Worm (Caenorhabditis elegans): ENCODE results near the gene H28G03.3.

The H28G03.3 gene

DNA sequence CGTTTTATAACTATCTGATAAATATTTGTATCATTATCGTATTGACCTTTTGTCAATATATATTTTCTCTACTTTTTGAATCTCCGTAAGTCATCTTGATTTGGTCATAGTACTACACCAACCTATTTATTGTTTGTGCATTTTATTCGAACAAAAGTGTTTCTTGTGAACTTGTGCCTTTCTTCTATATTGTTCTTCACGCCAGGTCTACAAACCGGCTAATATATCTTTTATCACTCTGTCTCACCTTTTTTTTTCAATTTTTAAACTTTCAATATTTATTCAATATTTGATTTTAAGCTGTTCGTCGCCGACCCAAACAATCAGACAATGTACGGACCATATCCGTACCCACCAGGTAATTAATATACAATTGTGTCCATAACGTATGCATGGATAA is 10.1 kb downstream of the H28G03.3 start, which contains the start of gene hrpa-2:
Gene hrpa-2, plus strand, starts transcription at position 301 of the 400 bp plus-strand sequence.
- no peak for TF ChIP-seq peb-1 (tag; optimal IDR thresholded peaks at IDR 0.05)
- TF ChIP-seq mab-5 (tag; optimal IDR thresholded peaks at IDR 0.05) = no peak
- TF ChIP-seq ceh-82 (tag; optimal IDR thresholded peaks at IDR 0.05) = no peak
- TF ChIP-seq zag-1 (tag; optimal IDR thresholded peaks at IDR 0.05) = no peak

- TF ChIP-seq lin-11 (tag; optimal IDR thresholded peaks at IDR 0.05) = no peak
- TF ChIP-seq nhr-129 (tag; optimal IDR thresholded peaks at IDR 0.05) = no peak
- no peak for TF ChIP-seq crh-2 (tag; optimal IDR thresholded peaks at IDR 0.05)
- no peak for TF ChIP-seq nhr-11 (tag; optimal IDR thresholded peaks at IDR 0.05)
- no peak for TF ChIP-seq unc-55 (GFP tag; optimal IDR thresholded peaks at IDR 0.05)
- no peak for TF ChIP-seq R02D3.7 (tag; optimal IDR thresholded peaks at IDR 0.05)
- TF ChIP-seq nhr-77 (tag; optimal IDR thresholded peaks at IDR 0.05) = no peak
- no peak for TF ChIP-seq F13H6.1 (tag; optimal IDR thresholded peaks at IDR 0.05)
- no peak for TF ChIP-seq ceh-82 (tag; optimal IDR thresholded peaks at IDR 0.05)
- no peak for TF ChIP-seq fos-1 (tag; optimal IDR thresholded peaks at IDR 0.05)
- no peak for TF ChIP-seq skn-1 (tag; optimal IDR thresholded peaks at IDR 0.05)
Measured at ce11 chrX:5214790-5215189, 11.4 kb downstream of the H28G03.3 start.

- no peak for TF ChIP-seq unc-55 (GFP tag; optimal IDR thresholded peaks at IDR 0.05)
- TF ChIP-seq lsy-2 (tag; optimal IDR thresholded peaks at IDR 0.05) = peak in 1 of 2 experiments; percentile 9
- no peak for TF ChIP-seq lin-39 (tag; optimal IDR thresholded peaks at IDR 0.05)
- TF ChIP-seq elt-1 (tag; optimal IDR thresholded peaks at IDR 0.05) = no peak
- TF ChIP-seq nhr-237 (tag; optimal IDR thresholded peaks at IDR 0.05) = no peak
- TF ChIP-seq ceh-82 (tag; optimal IDR thresholded peaks at IDR 0.05) = no peak
- no peak for TF ChIP-seq R02D3.7 (tag; optimal IDR thresholded peaks at IDR 0.05)
- TF ChIP-seq C34F6.9 (tag; optimal IDR thresholded peaks at IDR 0.05) = no peak
- TF ChIP-seq sem-4 (tag; optimal IDR thresholded peaks at IDR 0.05) = no peak
- TF ChIP-seq unc-62 (GFP tag; optimal IDR thresholded peaks at IDR 0.05) = no peak
- TF ChIP-seq ztf-4 (tag; optimal IDR thresholded peaks at IDR 0.05) = no peak
- peak; percentile 94 for TF ChIP-seq fos-1 (tag; optimal IDR thresholded peaks at IDR 0.05)
- no peak for TF ChIP-seq nhr-12 (tag; optimal IDR thresholded peaks at IDR 0.05)
- peak; percentile 1 for TF ChIP-seq sma-3 (GFP tag; optimal IDR thresholded peaks at IDR 0.05)
- TF ChIP-seq nhr-25 (tag; optimal IDR thresholded peaks at IDR 0.05) = no peak
- no peak for TF ChIP-seq snpc-4 (tag; optimal IDR thresholded peaks at IDR 0.05)
- no peak for TF ChIP-seq nhr-6 (tag; optimal IDR thresholded peaks at IDR 0.05)
- no peak for TF ChIP-seq zag-1 (tag; optimal IDR thresholded peaks at IDR 0.05)
- no peak for TF ChIP-seq aly-2 (tag; optimal IDR thresholded peaks at IDR 0.05)
- TF ChIP-seq mbf-1 (tag; optimal IDR thresholded peaks at IDR 0.05) = no peak
- peak; percentile 93 for TF ChIP-seq nhr-129 (tag; optimal IDR thresholded peaks at IDR 0.05)
- TF ChIP-seq alr-1 (tag; optimal IDR thresholded peaks at IDR 0.05) = no peak
- no peak for TF ChIP-seq blmp-1 (tag; optimal IDR thresholded peaks at IDR 0.05; ENCODE audit: insufficient read depth)
- no peak for TF ChIP-seq nhr-10 (tag; optimal IDR thresholded peaks at IDR 0.05)
- TF ChIP-seq egl-27 (tag; optimal IDR thresholded peaks at IDR 0.05) = no peak
- TF ChIP-seq ztf-1 (GFP tag; conservative IDR thresholded peaks at IDR 0.05) = no peak
- no peak for TF ChIP-seq nhr-23 (tag; optimal IDR thresholded peaks at IDR 0.05)
- no peak for TF ChIP-seq lin-13 (GFP tag; optimal IDR thresholded peaks at IDR 0.05)
- peak; percentile 53 for TF ChIP-seq gmeb-1 (tag; optimal IDR thresholded peaks at IDR 0.05)
- TF ChIP-seq mdl-1 (tag; optimal IDR thresholded peaks at IDR 0.05) = no peak
- no peak for TF ChIP-seq nhr-11 (tag; optimal IDR thresholded peaks at IDR 0.05)
- TF ChIP-seq F13H6.1 (tag; optimal IDR thresholded peaks at IDR 0.05) = peak; percentile 59
- TF ChIP-seq elt-3 (tag; optimal IDR thresholded peaks at IDR 0.05) = no peak
- TF ChIP-seq sma-9 (GFP tag; optimal IDR thresholded peaks at IDR 0.05) = peak; percentile 71
- no peak for TF ChIP-seq sma-9 (tag; optimal IDR thresholded peaks at IDR 0.05)
- TF ChIP-seq ama-1 (optimal IDR thresholded peaks at IDR 0.05) = no peak
- TF ChIP-seq Y55F3AM.14 (GFP tag; optimal IDR thresholded peaks at IDR 0.05) = no peak
- TF ChIP-seq skn-1 (tag; optimal IDR thresholded peaks at IDR 0.05) = no peak
- peak; percentile 66 for TF ChIP-seq nhr-21 (tag; optimal IDR thresholded peaks at IDR 0.05)
- TF ChIP-seq crh-2 (tag; optimal IDR thresholded peaks at IDR 0.05) = peak; percentile 72
- no peak for TF ChIP-seq ztf-11 (tag; optimal IDR thresholded peaks at IDR 0.05)
- no peak for TF ChIP-seq ceh-16 (tag; optimal IDR thresholded peaks at IDR 0.05)
- TF ChIP-seq unc-39 (tag; optimal IDR thresholded peaks at IDR 0.05) = no peak
- TF ChIP-seq peb-1 (tag; optimal IDR thresholded peaks at IDR 0.05) = no peak
- TF ChIP-seq ZK546.5 (tag; optimal IDR thresholded peaks at IDR 0.05) = no peak
- no peak for TF ChIP-seq nhr-77 (tag; optimal IDR thresholded peaks at IDR 0.05)
- no peak for TF ChIP-seq mab-5 (tag; optimal IDR thresholded peaks at IDR 0.05)
- no peak for TF ChIP-seq dmd-4 (tag; optimal IDR thresholded peaks at IDR 0.05)
- no peak for TF ChIP-seq lin-11 (tag; optimal IDR thresholded peaks at IDR 0.05)
Measured at ce11 chrX:5213565-5213964, 12.6 kb downstream of the H28G03.3 start.
